Fruit fly (Drosophila melanogaster) Kc167 (cell line): Measurements from ENCODE around the gene RpL5.

Experiments used
- Myc ChIP-seq: fragments of >200 bp; optimal IDR thresholded peaks from 2 replicates; lab custom pipeline; 2017; ENCODE audit warnings: missing external identifiers
- Sin3A ChIP-seq: fragments of >200 bp; optimal IDR thresholded peaks from 2 replicates; lab custom pipeline; 2018; ENCODE audit warnings: missing external identifiers
- h ChIP-seq: fragments of >200 bp; optimal IDR thresholded peaks from 3 replicates; lab custom pipeline; 2018; ENCODE audit warnings: missing external identifiers
- insv ChIP-seq: fragments of >200 bp; optimal IDR thresholded peaks from 3 replicates; lab custom pipeline; 2018; ENCODE audit warnings: missing external identifiers

- no peak for TF ChIP-seq Sin3A (lab: Kevin White, UChicago)
- TF ChIP-seq insv (lab: Kevin White, UChicago): no peak
- TF ChIP-seq h (lab: Kevin White, UChicago): no peak
- TF ChIP-seq Myc: no peak
These were observed 38.7 kb upstream of the RpL5 start for dm6 chr2L:22575346-22575745.
